Worm (Caenorhabditis elegans): ENCODE data around the gene gcy-18.
A peak's percentile ranks its signal among the peaks of the same experiment; 100 is the strongest.

The gcy-18 gene

ce11 chrIV:12901602-12902001, 41.7 kb downstream of the gcy-18 start:
- TF ChIP-seq nhr-80 (tag; optimal IDR thresholded peaks at IDR 0.05) (peak; percentile 18), attf-3 (GFP tag; conservative IDR thresholded peaks at IDR 0.05) (no peak)

DNA sequence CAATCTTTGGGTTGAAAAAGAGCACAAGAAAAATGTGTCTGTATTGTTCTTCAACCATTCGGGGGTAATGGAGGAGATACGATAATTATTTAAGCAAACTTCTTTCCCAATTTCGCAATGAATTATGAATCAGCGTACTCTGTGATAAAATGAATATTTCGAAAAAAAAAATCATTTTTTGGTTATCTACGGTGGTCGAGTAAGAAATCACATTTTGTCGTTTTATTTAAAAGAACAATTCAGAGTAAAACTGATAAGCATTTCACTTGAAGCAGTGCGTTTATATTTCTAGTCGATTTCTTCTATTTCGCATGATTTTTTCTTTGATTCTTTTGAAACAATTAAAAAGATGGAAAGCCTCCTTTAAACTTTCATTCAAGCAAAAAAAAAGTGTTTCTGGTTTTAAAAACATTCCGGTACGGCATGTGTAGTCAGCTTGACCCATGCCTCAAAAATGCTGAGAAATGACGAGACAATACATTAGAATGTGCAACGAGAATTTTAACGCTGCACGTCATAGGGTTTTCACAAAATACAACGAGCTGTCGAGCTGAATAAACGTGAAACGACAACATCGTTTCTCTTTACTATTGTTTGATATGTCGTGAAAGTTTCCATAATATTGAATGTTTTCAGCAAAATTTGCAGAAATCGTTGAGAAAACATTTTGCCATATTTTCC, 42.7 kb downstream of the gcy-18 start, which contains the start of gene K08D8.2:
Gene K08D8.2, plus strand, starts transcription at position 631 of the 681 bp plus-strand sequence.
- TF ChIP-seq somi-1 (GFP tag; optimal IDR thresholded peaks at IDR 0.05) (no peak), nhr-80 (tag; optimal IDR thresholded peaks at IDR 0.05) (peak; percentile 37), cebp-1 (GFP tag; IDR thresholded peaks at IDR 0.05) (0 out of 2 replicates have a peak, but pooled peaks have one; percentile 23), cebp-1 (tag; optimal IDR thresholded peaks at IDR 0.05) (peak; percentile 10), F23B12.7 (tag; optimal IDR thresholded peaks at IDR 0.05; ENCODE audit: insufficient read depth) (no peak)

DNA sequence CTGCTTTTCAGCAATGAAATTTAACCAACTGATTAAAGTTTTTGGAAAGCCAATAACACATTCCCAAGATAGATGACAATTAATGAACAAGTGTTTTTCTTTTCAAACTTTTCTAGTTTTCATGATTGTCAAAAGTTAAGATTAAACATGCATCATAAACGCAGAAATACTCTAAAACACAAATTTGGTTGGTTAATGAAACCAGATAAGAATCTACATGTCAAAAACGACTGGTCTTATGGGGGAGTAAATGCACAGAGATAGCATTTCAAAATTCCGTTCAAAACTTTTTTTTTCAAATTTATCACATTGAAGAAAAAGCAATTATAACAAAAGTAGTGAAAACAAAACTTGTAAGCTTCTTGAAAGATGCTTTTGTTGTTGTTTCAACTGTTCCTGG, 43.8 kb downstream of the gcy-18 start:
- no peak for TF ChIP-seq Y79H2A.3 (GFP tag; conservative IDR thresholded peaks at IDR 0.05)
- TF ChIP-seq nhr-80 (tag; optimal IDR thresholded peaks at IDR 0.05): peak; percentile 43

ce11 chrIV:12906529-12906928, 46.6 kb downstream of the gcy-18 start, which contains the start of gene K08D8.3:
TSS of gene K08D8.3 (minus strand) at chrIV:12906659.
- peak; percentile 75 for TF ChIP-seq nhr-80 (tag; optimal IDR thresholded peaks at IDR 0.05)
- no peak for TF ChIP-seq ztf-6 (GFP tag; IDR thresholded peaks at IDR 0.05)

ce11 chrIV:12909871-12910270, 50.0 kb downstream of the gcy-18 start, which contains the start of gene K08D8.4:
TSS of gene K08D8.4 (minus strand) at chrIV:12909998.
- TF ChIP-seq dpff-1 (tag; optimal IDR thresholded peaks at IDR 0.05) (no peak), cebp-2 (GFP tag; IDR thresholded peaks at IDR 0.05) (no peak), F55B11.4 (tag; optimal IDR thresholded peaks at IDR 0.05; ENCODE audit: borderline replicate concordance, insufficient read depth) (no peak), attf-6 (GFP tag; IDR thresholded peaks at IDR 0.05) (no peak), ztf-22 (GFP tag; optimal IDR thresholded peaks at IDR 0.05) (no peak), Y56A3A.18 (GFP tag; IDR thresholded peaks at IDR 0.05) (no peak), nhr-80 (tag; optimal IDR thresholded peaks at IDR 0.05) (peak; percentile 74)

ce11 chrIV:12911990-12912389, 52.1 kb downstream of the gcy-18 start, which contains the start of gene K08D8.5:
TSS of gene K08D8.5 (minus strand) at chrIV:12912129.
- TF ChIP-seq nhr-80 (tag; optimal IDR thresholded peaks at IDR 0.05): peak; percentile 33
- no peak for TF ChIP-seq ceh-58 (GFP tag; IDR thresholded peaks at IDR 0.05)

DNA sequence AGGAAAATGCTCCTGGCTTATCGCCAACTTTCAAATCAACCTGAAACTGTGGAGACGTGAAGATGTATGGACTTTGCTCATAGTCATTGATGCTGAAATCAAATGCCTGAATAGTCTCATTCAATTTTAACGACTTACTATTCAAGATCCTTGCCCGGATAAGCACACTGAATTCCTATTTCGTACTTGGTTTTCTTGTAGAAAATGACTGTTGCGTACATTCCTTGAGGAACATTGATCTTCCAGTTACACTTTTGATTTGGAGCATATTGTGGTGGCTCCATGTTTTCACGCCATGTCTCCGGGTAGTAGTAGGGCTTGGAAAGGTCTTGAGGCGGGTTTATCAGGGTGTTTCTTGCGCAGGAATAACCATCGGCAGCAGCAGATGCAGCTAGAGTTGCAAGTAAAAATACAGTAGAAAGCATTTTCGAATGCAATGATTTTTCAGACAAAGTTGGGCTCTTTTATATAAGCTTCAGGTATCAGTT, 54.7 kb downstream of the gcy-18 start, which contains the start of gene irg-6:
Gene irg-6, minus strand, starts transcription at position 438 of the 488 bp plus-strand sequence.
- TF ChIP-seq pha-4 (tag; optimal IDR thresholded peaks at IDR 0.05) (no peak), lsl-1 (GFP tag; optimal IDR thresholded peaks at IDR 0.05) (no peak), ztf-3 (GFP tag; optimal IDR thresholded peaks at IDR 0.05) (no peak), nhr-120 (GFP tag; IDR thresholded peaks at IDR 0.05) (no peak), zfh-2 (GFP tag; conservative IDR thresholded peaks at IDR 0.05) (no peak), sdz-38 (tag; optimal IDR thresholded peaks at IDR 0.05) (no peak), zim-3 (tag; optimal IDR thresholded peaks at IDR 0.05) (no peak), ztf-28 (GFP tag; IDR thresholded peaks at IDR 0.05) (no peak), Y53G8AR.9 (GFP tag; conservative IDR thresholded peaks at IDR 0.05) (no peak), egrh-3 (GFP tag; IDR thresholded peaks at IDR 0.05) (no peak), unc-62 (GFP tag; optimal IDR thresholded peaks at IDR 0.05) (no peak), B0035.1 (tag; optimal IDR thresholded peaks at IDR 0.05) (no peak), sea-2 (GFP tag; IDR thresholded peaks at IDR 0.05) (no peak), dpl-1 (GFP tag; optimal IDR thresholded peaks at IDR 0.05) (no peak), ccch-3 (GFP tag; optimal IDR thresholded peaks at IDR 0.05) (no peak)

All from whole organism, young adult.